Worm (Caenorhabditis elegans): Measurements from ENCODE around the gene F44B9.8.

DNA sequence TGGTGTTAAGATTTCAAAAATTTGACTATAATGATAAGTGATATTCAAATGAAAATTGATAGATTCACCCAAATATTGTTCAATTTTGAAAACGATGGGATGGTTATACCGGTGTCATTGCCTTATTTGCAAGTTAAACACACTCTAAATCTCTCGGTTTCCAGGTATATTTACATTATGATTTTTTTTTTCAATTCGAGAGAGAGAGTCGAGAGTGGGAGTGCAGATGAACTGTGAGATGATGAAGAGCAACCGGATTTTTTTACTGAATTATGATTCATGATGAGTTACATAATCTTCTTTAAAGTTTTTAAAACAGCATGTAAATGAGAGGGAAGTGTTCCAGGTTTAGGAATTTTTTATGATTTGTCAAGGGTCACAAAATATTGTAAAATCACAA, 4.1 kb upstream of the F44B9.8 start, which contains the start of gene F44B9.10:
- TF ChIP-seq F16B12.6 (tag; optimal IDR thresholded peaks at IDR 0.05) (no peak), snpc-4 (tag; optimal IDR thresholded peaks at IDR 0.05) (no peak), lin-13 (GFP tag; optimal IDR thresholded peaks at IDR 0.05) (no peak), zip-4 (GFP tag; optimal IDR thresholded peaks at IDR 0.05) (no peak), ama-1 (optimal IDR thresholded peaks at IDR 0.05) (no peak), ceh-82 (tag; optimal IDR thresholded peaks at IDR 0.05) (no peak), lsy-2 (tag; optimal IDR thresholded peaks at IDR 0.05) (no peak), tbx-2 (tag; optimal IDR thresholded peaks at IDR 0.05) (no peak), pag-3 (tag; optimal IDR thresholded peaks at IDR 0.05; ENCODE audit: borderline replicate concordance, insufficient read depth) (no peak), ztf-11 (tag; optimal IDR thresholded peaks at IDR 0.05) (no peak)
